Worm (Caenorhabditis elegans): Measurements from ENCODE around the gene R11.4.

The R11.4 gene

DNA sequence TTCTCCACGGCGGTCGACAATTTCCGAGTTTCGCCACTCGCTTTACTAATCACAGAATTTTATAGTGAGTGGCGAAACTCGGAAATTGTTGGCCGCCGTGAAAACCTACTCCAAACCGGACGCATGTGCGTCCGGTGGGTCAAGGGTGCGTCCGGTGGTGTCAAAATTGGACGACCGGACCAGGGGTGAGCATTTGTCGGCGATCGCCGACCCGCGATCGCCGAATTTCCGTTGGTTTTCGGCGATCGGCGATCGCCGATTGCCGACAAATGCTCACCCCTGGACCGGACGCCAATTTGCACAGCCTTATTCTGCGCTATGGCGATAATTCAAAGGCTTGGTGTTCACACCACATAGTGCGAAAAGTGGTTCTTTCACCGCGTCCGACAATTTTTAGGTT lies 6.1 kb downstream of the R11.4 start:
- TF ChIP-seq mls-2 (tag; optimal IDR thresholded peaks at IDR 0.05) (no peak), nhr-12 (tag; optimal IDR thresholded peaks at IDR 0.05) (no peak), bed-3 (GFP tag; optimal IDR thresholded peaks at IDR 0.05) (no peak), blmp-1 (tag; optimal IDR thresholded peaks at IDR 0.05) (no peak), sem-2 (GFP tag; optimal IDR thresholded peaks at IDR 0.05) (no peak), snpc-4 (tag; optimal IDR thresholded peaks at IDR 0.05) (no peak), flh-1 (GFP tag; optimal IDR thresholded peaks at IDR 0.05) (no peak), unc-62 (GFP tag; optimal IDR thresholded peaks at IDR 0.05) (no peak), mab-5 (tag; optimal IDR thresholded peaks at IDR 0.05) (no peak), cnd-1 (tag; optimal IDR thresholded peaks at IDR 0.05) (no peak), nhr-237 (tag; optimal IDR thresholded peaks at IDR 0.05) (no peak), elt-3 (tag; optimal IDR thresholded peaks at IDR 0.05) (no peak)

ce11 chrX:16202229-16202628 lies 8.2 kb downstream of the R11.4 start:
- TF ChIP-seq cnd-1 (tag; optimal IDR thresholded peaks at IDR 0.05) (peak; percentile 19), nhr-2 (tag; optimal IDR thresholded peaks at IDR 0.05) (no peak), sptf-1 (tag; optimal IDR thresholded peaks at IDR 0.05) (peak; percentile 36), lsy-2 (tag; optimal IDR thresholded peaks at IDR 0.05) (no peak), bed-3 (GFP tag; optimal IDR thresholded peaks at IDR 0.05) (no peak)

- TF ChIP-seq ztf-11 (tag; optimal IDR thresholded peaks at IDR 0.05) (no peak), nhr-237 (tag; optimal IDR thresholded peaks at IDR 0.05) (no peak), ces-1 (GFP tag; optimal IDR thresholded peaks at IDR 0.05) (no peak), flh-1 (GFP tag; optimal IDR thresholded peaks at IDR 0.05) (no peak), ham-2 (GFP tag; optimal IDR thresholded peaks at IDR 0.05) (no peak), lin-13 (tag; optimal IDR thresholded peaks at IDR 0.05) (no peak), lsy-2 (tag; optimal IDR thresholded peaks at IDR 0.05) (no peak), nhr-12 (tag; optimal IDR thresholded peaks at IDR 0.05) (no peak), snpc-4 (tag; optimal IDR thresholded peaks at IDR 0.05) (no peak), pha-4 (tag; optimal IDR thresholded peaks at IDR 0.05) (no peak), nhr-28 (tag; optimal IDR thresholded peaks at IDR 0.05) (no peak)
Observed at ce11 chrX:16199200-16199764, 11.1 kb downstream of the R11.4 start, which contains the start of gene R11.3. Gene R11.3, minus strand, starts transcription at chrX:16199250.

- no peak for TF ChIP-seq nhr-76 (tag; optimal IDR thresholded peaks at IDR 0.05)
- TF ChIP-seq flh-1 (GFP tag; optimal IDR thresholded peaks at IDR 0.05) = no peak
- TF ChIP-seq nhr-237 (tag; optimal IDR thresholded peaks at IDR 0.05) = no peak
- TF ChIP-seq lsy-2 (tag; optimal IDR thresholded peaks at IDR 0.05) = no peak
- no peak for TF ChIP-seq ceh-83 (GFP tag; optimal IDR thresholded peaks at IDR 0.05)
- no peak for TF ChIP-seq hlh-1 (tag; optimal IDR thresholded peaks at IDR 0.05)
- no peak for TF ChIP-seq sem-2 (GFP tag; optimal IDR thresholded peaks at IDR 0.05)
- no peak for TF ChIP-seq lin-32 (GFP tag; optimal IDR thresholded peaks at IDR 0.05)
- TF ChIP-seq ham-2 (GFP tag; optimal IDR thresholded peaks at IDR 0.05) = no peak
Observed at ce11 chrX:16192574-16192973, 17.8 kb downstream of the R11.4 start.

DNA sequence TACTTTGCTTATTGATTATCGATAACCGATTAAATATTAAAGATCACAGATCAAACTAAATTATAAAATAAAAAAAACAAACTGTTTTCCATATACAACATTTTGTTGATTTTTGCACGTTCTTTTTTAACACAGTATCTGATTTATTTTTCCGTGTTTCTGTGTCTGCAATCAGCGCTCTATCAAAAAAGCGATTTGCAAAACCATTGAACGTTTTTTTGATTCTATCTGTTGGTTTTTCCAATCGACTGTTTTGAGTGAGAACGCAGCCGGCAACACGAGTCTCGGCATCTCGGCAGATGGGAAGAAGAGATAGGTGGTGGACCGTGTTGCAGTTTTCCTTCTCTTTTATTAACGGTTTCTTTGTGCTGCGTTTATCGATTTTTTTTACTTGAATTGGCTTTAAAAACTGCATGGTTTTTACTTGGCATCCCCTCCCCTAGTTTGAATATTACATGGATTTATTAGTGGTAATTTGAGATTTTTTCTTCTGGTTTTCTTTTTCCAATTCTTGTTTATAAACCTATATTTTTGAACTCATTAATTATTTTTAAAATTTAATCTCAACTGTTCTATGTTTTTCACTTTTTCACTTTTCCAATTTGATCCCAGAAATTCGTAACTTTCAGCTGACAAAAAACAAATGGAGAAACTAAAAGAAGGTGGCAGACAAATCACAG lies 21.1 kb downstream of the R11.4 start, which contains the start of gene slc-25A21:
Gene slc-25A21, plus strand, starts transcription at position 630 of the 680 bp plus-strand sequence.
- TF ChIP-seq sptf-1 (tag; optimal IDR thresholded peaks at IDR 0.05) (no peak), elt-1 (tag; optimal IDR thresholded peaks at IDR 0.05; ENCODE audit: borderline replicate concordance, insufficient read depth) (peak; percentile 25)

ce11 chrX:16184069-16184468 lies 26.3 kb downstream of the R11.4 start, which contains the start of gene nlp-67:
Gene nlp-67, plus strand, starts transcription at chrX:16184369.
- TF ChIP-seq blmp-1 (tag; optimal IDR thresholded peaks at IDR 0.05) = no peak
- no peak for TF ChIP-seq pha-4 (tag; optimal IDR thresholded peaks at IDR 0.05)
- TF ChIP-seq mep-1 (tag; optimal IDR thresholded peaks at IDR 0.05) = no peak
- no peak for TF ChIP-seq hlh-1 (tag; optimal IDR thresholded peaks at IDR 0.05)
- TF ChIP-seq sem-2 (GFP tag; optimal IDR thresholded peaks at IDR 0.05) = no peak
- TF ChIP-seq bed-3 (GFP tag; optimal IDR thresholded peaks at IDR 0.05) = no peak
- no peak for TF ChIP-seq ztf-11 (tag; optimal IDR thresholded peaks at IDR 0.05)
- TF ChIP-seq M03D4.4 (tag; optimal IDR thresholded peaks at IDR 0.05) = no peak
- TF ChIP-seq flh-1 (GFP tag; optimal IDR thresholded peaks at IDR 0.05) = no peak
- no peak for TF ChIP-seq ham-2 (GFP tag; optimal IDR thresholded peaks at IDR 0.05)
- TF ChIP-seq cnd-1 (tag; optimal IDR thresholded peaks at IDR 0.05) = no peak
- no peak for TF ChIP-seq nhr-76 (tag; optimal IDR thresholded peaks at IDR 0.05)
- TF ChIP-seq nhr-2 (tag; optimal IDR thresholded peaks at IDR 0.05) = no peak
- no peak for TF ChIP-seq ces-1 (GFP tag; optimal IDR thresholded peaks at IDR 0.05)
- TF ChIP-seq ceh-43 (GFP tag; optimal IDR thresholded peaks at IDR 0.05) = no peak
- no peak for TF ChIP-seq mab-5 (tag; optimal IDR thresholded peaks at IDR 0.05)
- TF ChIP-seq elt-1 (tag; optimal IDR thresholded peaks at IDR 0.05; ENCODE audit: borderline replicate concordance, insufficient read depth) = no peak
- TF ChIP-seq drap-1 (GFP tag; optimal IDR thresholded peaks at IDR 0.05) = no peak
- TF ChIP-seq unc-39 (tag; optimal IDR thresholded peaks at IDR 0.05) = no peak
- no peak for TF ChIP-seq lin-32 (GFP tag; optimal IDR thresholded peaks at IDR 0.05)

Data from whole organism, mixed stage, embryonic.